Fruit fly (Drosophila melanogaster) whole organism, wandering third instar larva: ENCODE measurements around the gene CG12661.

Experiments
- Abd-B ChIP-seq: fragments of >200 bp; optimal IDR thresholded peaks from 2 replicates; lab custom pipeline; 2017; ENCODE audit warnings: missing biosample characterization, missing genetic modification characterization
- N ChIP-seq: fragments of >200 bp; optimal IDR thresholded peaks from 2 replicates; lab custom pipeline; 2018; ENCODE audit warnings: missing biosample characterization, missing external identifiers, missing genetic modification characterization
- OdsH ChIP-seq: fragments of 200-800 bp; sonication (Bioruptor generic); optimal IDR thresholded peaks from 2 replicates; lab custom pipeline; 2016; ENCODE audit warnings: missing biosample characterization, mild to moderate bottlenecking, missing genetic modification characterization
- fru ChIP-seq: fragments of 200-800 bp; sonication (Bioruptor generic); optimal IDR thresholded peaks from 3 replicates; lab custom pipeline; 2016; ENCODE audit warnings: missing biosample characterization, mild to moderate bottlenecking, missing genetic modification characterization
- lola ChIP-seq: fragments of >200 bp; optimal IDR thresholded peaks from 2 replicates; lab custom pipeline; 2017; ENCODE audit warnings: missing biosample characterization, missing genetic modification characterization
- psq ChIP-seq: fragments of 200-800 bp; sonication (Bioruptor generic); optimal IDR thresholded peaks from 3 replicates; lab custom pipeline; 2017; ENCODE audit warnings: missing biosample characterization, mild to moderate bottlenecking, missing genetic modification characterization, moderate library complexity
- tai ChIP-seq: sonication (Bioruptor generic); optimal IDR thresholded peaks from 2 replicates; lab custom pipeline; 2016; ENCODE audit warnings: missing biosample characterization, missing genetic modification characterization
- woc ChIP-seq: sonication (Bioruptor generic); optimal IDR thresholded peaks from 2 replicates; lab custom pipeline; 2016; ENCODE audit warnings: missing biosample characterization, mild to moderate bottlenecking, missing genetic modification characterization

DNA sequence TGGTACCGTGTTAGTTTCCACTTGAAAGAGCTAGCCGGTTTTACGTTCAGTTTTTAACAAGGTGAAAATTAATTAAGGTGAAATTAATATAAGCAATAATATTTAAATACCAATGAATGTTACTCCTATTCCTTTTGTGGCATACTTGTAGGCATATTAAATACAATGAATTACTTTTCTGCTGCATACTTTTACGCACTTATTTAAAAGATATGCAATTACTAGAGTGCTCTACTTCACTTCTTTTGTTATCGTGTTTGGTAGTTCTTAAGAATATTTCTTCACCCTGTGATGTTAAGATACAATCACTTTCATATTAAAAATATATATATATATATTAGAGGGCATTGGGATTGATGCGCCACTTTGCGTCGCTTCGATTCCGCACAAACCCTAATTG is 11.6 kb downstream of the CG12661 start:
- no peak for TF ChIP-seq woc (GFP tag; lab: Kevin White, UChicago)
- no peak for TF ChIP-seq Abd-B (GFP tag; lab: Kevin White, UChicago)
- TF ChIP-seq tai (GFP tag; lab: Kevin White, UChicago) = no peak
- TF ChIP-seq psq (GFP tag; lab: Kevin White, UChicago) = no peak
- no peak for TF ChIP-seq N (GFP tag; lab: Kevin White, UChicago)
- TF ChIP-seq lola = no peak
- TF ChIP-seq fru (GFP tag; lab: Kevin White, UChicago) = no peak
- no peak for TF ChIP-seq OdsH (GFP tag; lab: Kevin White, UChicago)
